Worm (Caenorhabditis elegans) whole organism, early embryonic: ENCODE results near the gene pccb-1.

Experiments
- F13C5.2 ChIP-seq: sonication (generic microtip); optimal IDR thresholded peaks from 2 replicates; lab custom pipeline; 2017; ENCODE audit warnings: mild to moderate bottlenecking, missing genetic modification characterization, inconsistent platforms, missing compliant biosample characterization
- sea-1 ChIP-seq: fragments of 200-800 bp; sonication (Bioruptor generic); conservative IDR thresholded peaks from 2 replicates; pipeline ENCODE4 v1.3.6; 2022; ENCODE audit warnings: missing genetic modification characterization, missing compliant biosample characterization
- tra-4 ChIP-seq: sonication (generic microtip); optimal IDR thresholded peaks from 2 replicates; lab custom pipeline; 2017; ENCODE audit warnings: missing genetic modification characterization, missing compliant biosample characterization

- TF ChIP-seq F13C5.2 (tag; lab: Kevin White, UChicago) (no peak), sea-1 (no peak), tra-4 (tag; lab: Kevin White, UChicago) (no peak)
Observed at ce11 chrX:3108603-3109002, 19.3 kb downstream of the pccb-1 start.
